Fruit fly (Drosophila melanogaster) S2 (cell line): ENCODE results near the gene Rh5.

Source experiments
- CG8478 ChIP-seq: fragments of >200 bp; optimal IDR thresholded peaks from 2 replicates; lab custom pipeline; 2018
- CTCF ChIP-seq, 2 experiments: fragments of >200 bp; optimal IDR thresholded peaks; 2 replicates each; lab custom pipeline; 2018

dm6 chr2L:11970343-11970742 is 37.6 kb upstream of the Rh5 start:
- TF ChIP-seq CG8478: no peak
- no peak for TF ChIP-seq CTCF (optimal IDR thresholded peaks at IDR 0.05; lab: Kevin White, UChicago)
